Worm (Caenorhabditis elegans): ENCODE measurements around the gene Y17G7B.20.

Gene Y17G7B.20

DNA sequence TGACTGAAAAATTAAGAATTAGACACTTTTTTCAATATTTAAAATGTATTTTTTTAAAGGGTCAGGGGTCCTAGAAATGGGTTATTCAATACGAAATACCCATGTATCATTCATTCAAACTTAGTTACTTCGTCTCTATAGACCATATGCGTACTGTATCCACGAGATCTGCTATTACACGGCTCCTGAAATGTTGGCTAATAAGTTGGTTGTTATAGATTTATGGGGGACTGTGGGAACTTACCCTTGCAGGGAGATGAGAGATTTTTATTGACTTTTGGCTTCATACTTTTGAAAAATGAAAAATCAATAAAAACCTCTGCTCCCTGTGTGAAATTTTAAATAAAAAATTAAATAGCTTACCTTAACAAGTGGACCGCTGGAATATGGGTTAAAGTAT is 724 bp downstream of the Y17G7B.20 start:
- no peak for TF ChIP-seq nhr-77 (tag; optimal IDR thresholded peaks at IDR 0.05)
- no peak for TF ChIP-seq nhr-25 (tag; optimal IDR thresholded peaks at IDR 0.05)
- TF ChIP-seq ceh-28 (tag; optimal IDR thresholded peaks at IDR 0.05): no peak
- no peak for TF ChIP-seq ztf-11 (tag; optimal IDR thresholded peaks at IDR 0.05)
- no peak for TF ChIP-seq jun-1 (tag; optimal IDR thresholded peaks at IDR 0.05)
- TF ChIP-seq nhr-23 (tag; optimal IDR thresholded peaks at IDR 0.05): no peak
- no peak for TF ChIP-seq daf-12 (tag; optimal IDR thresholded peaks at IDR 0.05)
- no peak for TF ChIP-seq zag-1 (tag; optimal IDR thresholded peaks at IDR 0.05)
- no peak for TF ChIP-seq ztf-4 (tag; optimal IDR thresholded peaks at IDR 0.05)
- no peak for TF ChIP-seq pqm-1 (tag; optimal IDR thresholded peaks at IDR 0.05)
- TF ChIP-seq ceh-82 (tag; optimal IDR thresholded peaks at IDR 0.05): no peak

DNA sequence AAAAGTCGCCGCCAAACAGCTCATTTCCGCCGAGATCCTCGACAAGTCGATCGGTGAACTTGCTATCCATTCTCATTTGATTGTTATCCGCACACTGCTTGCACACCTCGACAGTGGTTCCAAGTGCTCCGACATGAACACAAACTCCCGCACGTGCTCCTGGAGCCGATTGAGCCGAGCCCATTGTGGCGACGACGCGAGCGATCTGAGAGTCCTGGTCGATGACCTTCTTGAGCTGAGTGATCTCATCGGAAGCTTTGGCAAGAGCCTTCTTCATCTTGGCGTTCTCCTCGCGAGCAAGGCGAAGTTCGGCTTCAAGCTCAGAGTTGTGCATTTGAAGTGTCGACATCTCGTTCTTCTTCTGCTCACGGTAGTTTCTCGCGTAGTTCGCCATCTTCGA is 1.2 kb downstream of the Y17G7B.20 start:
- TF ChIP-seq nhr-25 (tag; optimal IDR thresholded peaks at IDR 0.05) (no peak), lsy-12 (tag; optimal IDR thresholded peaks at IDR 0.05) (no peak), mml-1 (tag; optimal IDR thresholded peaks at IDR 0.05) (no peak), jun-1 (tag; optimal IDR thresholded peaks at IDR 0.05) (no peak), ztf-4 (tag; optimal IDR thresholded peaks at IDR 0.05) (no peak), ZK546.5 (tag; optimal IDR thresholded peaks at IDR 0.05) (no peak), sea-2 (GFP tag; optimal IDR thresholded peaks at IDR 0.05) (no peak), nhr-77 (tag; optimal IDR thresholded peaks at IDR 0.05) (no peak)

DNA sequence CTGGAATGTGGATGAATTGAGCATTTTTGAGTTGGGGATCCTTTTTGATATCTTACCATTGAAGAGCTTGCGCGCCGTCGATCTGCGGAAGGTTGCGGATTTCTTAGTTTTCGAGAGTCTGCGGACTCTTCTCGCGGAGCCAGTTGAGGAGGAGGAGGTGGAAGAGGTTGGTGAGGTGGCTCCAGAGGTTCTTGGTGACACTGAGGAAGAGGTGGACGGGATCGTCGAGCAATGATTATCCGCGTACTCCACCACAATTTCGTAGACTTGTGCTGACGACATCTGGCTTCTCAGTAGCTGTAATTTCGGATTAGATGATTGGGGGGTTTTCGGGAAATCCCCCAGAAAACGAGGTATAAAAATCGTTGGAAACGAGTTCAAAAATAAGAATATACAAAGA is 2.3 kb downstream of the Y17G7B.20 start, which contains the start of gene Y17G7B.21:
Y17G7B.21 (minus strand) TSS at position 299 of the 400 bp plus-strand sequence.
- no peak for TF ChIP-seq jun-1 (tag; optimal IDR thresholded peaks at IDR 0.05)
- no peak for TF ChIP-seq mdl-1 (tag; optimal IDR thresholded peaks at IDR 0.05)
- TF ChIP-seq ama-1 (optimal IDR thresholded peaks at IDR 0.05): peak; percentile 72
- TF ChIP-seq lsy-12 (tag; optimal IDR thresholded peaks at IDR 0.05): peak; percentile 7
- TF ChIP-seq elt-3 (tag; optimal IDR thresholded peaks at IDR 0.05): peak in 1 of 3 experiments; percentile 4

DNA sequence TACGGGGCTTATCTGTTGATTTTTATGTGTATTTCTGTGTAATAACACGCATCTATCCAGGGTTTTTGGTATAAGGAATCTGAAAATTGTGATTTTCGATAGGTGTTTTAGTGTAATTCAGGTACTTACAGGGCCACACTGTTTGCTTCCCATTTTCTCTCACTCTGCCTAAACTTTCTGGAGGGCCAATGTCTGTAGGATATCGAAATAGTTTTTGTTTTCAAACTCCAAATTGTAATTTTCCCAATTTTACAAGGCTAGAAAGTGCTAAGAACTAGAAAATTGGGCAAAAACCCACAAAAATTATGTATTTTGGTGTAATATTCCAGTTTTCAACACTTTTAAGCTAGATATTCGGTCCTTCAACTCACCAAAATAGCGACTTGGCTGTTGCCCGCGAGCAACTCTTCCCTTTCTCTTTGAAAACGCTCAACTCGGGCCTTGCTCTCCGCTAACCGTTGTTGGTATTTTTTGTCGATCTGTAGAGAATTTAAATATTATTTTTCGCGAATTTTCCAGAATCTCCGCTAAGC is 2.9 kb downstream of the Y17G7B.20 start:
- no peak for TF ChIP-seq elt-1 (tag; optimal IDR thresholded peaks at IDR 0.05)
- peak; percentile 27 for TF ChIP-seq nhr-43 (tag; optimal IDR thresholded peaks at IDR 0.05; ENCODE audit: poor library complexity, severe bottlenecking)

DNA sequence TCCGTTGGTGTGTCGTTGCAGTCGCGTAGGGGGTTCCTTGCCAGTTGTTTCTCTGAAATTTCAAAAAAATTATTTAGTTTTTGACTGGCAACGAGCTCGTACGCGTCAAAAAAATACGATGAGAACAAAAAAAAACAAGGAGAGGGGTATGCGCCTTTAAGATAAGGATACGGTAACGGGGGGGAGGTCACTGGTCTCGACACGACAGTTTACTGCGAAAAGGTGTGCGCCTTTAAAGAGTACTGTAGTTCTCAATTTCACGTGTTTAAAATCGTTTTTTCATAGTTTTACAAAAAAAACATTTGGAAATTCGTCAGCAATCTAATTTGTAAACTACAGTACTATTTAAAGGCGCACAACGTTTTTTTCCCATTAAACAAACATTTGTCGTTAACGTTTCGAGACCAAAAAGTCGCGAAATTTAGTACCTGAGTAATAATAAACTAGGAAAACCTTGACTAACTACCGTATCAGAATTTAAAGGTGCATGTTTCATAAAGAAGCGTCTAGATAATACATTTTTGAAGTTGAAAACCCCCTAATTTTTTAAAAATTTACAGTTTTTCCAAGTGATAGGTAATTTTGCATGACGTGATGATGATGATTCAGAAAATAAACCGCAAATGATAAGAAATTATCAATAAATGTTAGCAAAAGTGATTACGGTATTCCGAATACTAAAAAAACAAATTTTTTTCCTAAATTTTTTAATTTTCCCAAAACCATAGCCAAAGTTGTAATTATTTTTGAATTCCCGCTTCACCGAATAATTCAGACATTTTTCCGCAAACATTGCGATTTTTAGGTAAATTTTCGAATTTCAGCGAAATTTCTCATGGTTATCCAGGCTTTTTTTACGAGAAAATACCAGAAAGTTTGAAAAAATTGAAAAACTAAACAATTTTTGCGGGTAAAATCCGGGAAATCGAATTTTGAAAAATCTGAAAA is 5.3 kb downstream of the Y17G7B.20 start:
- TF ChIP-seq nhr-28 (tag; optimal IDR thresholded peaks at IDR 0.05) (peak; percentile 55), unc-39 (tag; optimal IDR thresholded peaks at IDR 0.05) (no peak), elt-1 (tag; optimal IDR thresholded peaks at IDR 0.05) (no peak), R02D3.7 (tag; optimal IDR thresholded peaks at IDR 0.05) (no peak), nhr-12 (tag; optimal IDR thresholded peaks at IDR 0.05) (no peak), ceh-82 (tag; optimal IDR thresholded peaks at IDR 0.05) (no peak), daf-12 (tag; optimal IDR thresholded peaks at IDR 0.05) (no peak), unc-62 (GFP tag; optimal IDR thresholded peaks at IDR 0.05) (no peak), elt-3 (tag; optimal IDR thresholded peaks at IDR 0.05) (no peak), aly-2 (tag; optimal IDR thresholded peaks at IDR 0.05) (peak; percentile 34), fos-1 (tag; optimal IDR thresholded peaks at IDR 0.05) (peak; percentile 76), nhr-67 (tag; optimal IDR thresholded peaks at IDR 0.05) (no peak), fkh-10 (GFP tag; optimal IDR thresholded peaks at IDR 0.05) (no peak), sea-2 (GFP tag; optimal IDR thresholded peaks at IDR 0.05) (no peak), lsy-12 (tag; optimal IDR thresholded peaks at IDR 0.05) (peak; percentile 40), jun-1 (tag; optimal IDR thresholded peaks at IDR 0.05) (peak; percentile 47), ztf-11 (tag; optimal IDR thresholded peaks at IDR 0.05) (no peak), ztf-4 (tag; optimal IDR thresholded peaks at IDR 0.05) (no peak), nfya-1 (tag; optimal IDR thresholded peaks at IDR 0.05; ENCODE audit: insufficient read depth) (peak; percentile 3), skn-1 (tag; optimal IDR thresholded peaks at IDR 0.05) (no peak), elt-2 (tag; optimal IDR thresholded peaks at IDR 0.05) (peak; percentile 49), fkh-2 (tag; optimal IDR thresholded peaks at IDR 0.05) (no peak), pha-4 (tag; optimal IDR thresholded peaks at IDR 0.05) (peak; percentile 34), zag-1 (tag; optimal IDR thresholded peaks at IDR 0.05) (no peak), tbx-2 (tag; optimal IDR thresholded peaks at IDR 0.05) (no peak), nhr-43 (tag; optimal IDR thresholded peaks at IDR 0.05; ENCODE audit: poor library complexity, severe bottlenecking) (peak; percentile 11), nhr-11 (tag; optimal IDR thresholded peaks at IDR 0.05) (no peak), eor-1 (tag; optimal IDR thresholded peaks at IDR 0.05) (no peak), mdl-1 (tag; optimal IDR thresholded peaks at IDR 0.05) (no peak), ZK546.5 (tag; optimal IDR thresholded peaks at IDR 0.05) (peak; percentile 53), egl-27 (tag; optimal IDR thresholded peaks at IDR 0.05) (no peak), egl-5 (tag; optimal IDR thresholded peaks at IDR 0.05) (no peak), nhr-25 (tag; optimal IDR thresholded peaks at IDR 0.05) (no peak), nhr-76 (tag; optimal IDR thresholded peaks at IDR 0.05) (no peak), pqm-1 (tag; optimal IDR thresholded peaks at IDR 0.05) (peak; percentile 19)
